Worm (Caenorhabditis elegans) whole organism, L3 larva: ENCODE data around the gene mlt-11.

Source experiments
- ceh-16 ChIP-seq: sonication (generic microtip); optimal IDR thresholded peaks from 2 replicates; lab custom pipeline; 2017; ENCODE audit warnings: missing biosample characterization, missing genetic modification characterization
- ceh-28 ChIP-seq: fragments of 150-350 bp; optimal IDR thresholded peaks from 2 replicates; lab custom pipeline; 2014; ENCODE audit warnings: missing biosample characterization, missing genetic modification reagents, missing genetic modification characterization
- ceh-82 ChIP-seq: fragments of 150-350 bp; optimal IDR thresholded peaks from 2 replicates; lab custom pipeline; 2014; ENCODE audit warnings: missing biosample characterization, missing genetic modification characterization
- ceh-9 ChIP-seq: sonication (generic microtip); optimal IDR thresholded peaks from 2 replicates; lab custom pipeline; 2018; ENCODE audit warnings: missing biosample characterization, missing genetic modification characterization
- daf-12 ChIP-seq: fragments of 150-350 bp; optimal IDR thresholded peaks from 2 replicates; lab custom pipeline; 2014; ENCODE audit warnings: missing biosample characterization, missing genetic modification reagents, missing genetic modification characterization
- egl-27 ChIP-seq: sonication (generic microtip); optimal IDR thresholded peaks from 4 replicates; lab custom pipeline; 2017; ENCODE audit warnings: missing biosample characterization, missing genetic modification reagents, missing genetic modification characterization
- egl-5 ChIP-seq: fragments of 150-350 bp; optimal IDR thresholded peaks from 2 replicates; lab custom pipeline; 2017; ENCODE audit warnings: missing biosample characterization, missing genetic modification reagents, missing genetic modification characterization, inconsistent platforms
- elt-1 ChIP-seq: fragments of 150-350 bp; optimal IDR thresholded peaks from 2 replicates; lab custom pipeline; 2014; ENCODE audit warnings: missing biosample characterization, missing genetic modification characterization
- elt-2 ChIP-seq: sonication (generic microtip); optimal IDR thresholded peaks from 2 replicates; lab custom pipeline; 2016; ENCODE audit warnings: missing genetic modification reagents, mild to moderate bottlenecking, missing genetic modification characterization, missing compliant biosample characterization
- elt-3 ChIP-seq, 3 experiments: fragments of 150-350 bp in 1 of 3; sonication (generic microtip) in 2 of 3; optimal IDR thresholded peaks; 2 replicates in 2 of 3; 4 replicates in 1 of 3; lab custom pipeline; 2014 to 2017; ENCODE audit warnings: missing biosample characterization in 3 of 3, missing genetic modification characterization in 3 of 3
- eor-1 ChIP-seq, 2 experiments: fragments of 150-350 bp; optimal IDR thresholded peaks; 2 replicates each; lab custom pipeline; 2014 to 2018; ENCODE audit warnings: missing biosample characterization in 2 of 2, missing genetic modification characterization in 2 of 2
- fkh-10 ChIP-seq: sonication (generic microtip); optimal IDR thresholded peaks from 2 replicates; lab custom pipeline; 2017; ENCODE audit warnings: missing biosample characterization, missing genetic modification reagents, missing genetic modification characterization
- fkh-2 ChIP-seq: fragments of 150-350 bp; optimal IDR thresholded peaks from 2 replicates; lab custom pipeline; 2014; ENCODE audit warnings: missing biosample characterization, missing genetic modification reagents, missing genetic modification characterization
- hmg-11 ChIP-seq: sonication (generic microtip); optimal IDR thresholded peaks from 2 replicates; lab custom pipeline; 2016; ENCODE audit warnings: missing genetic modification characterization, missing compliant biosample characterization
- lin-15B ChIP-seq: fragments of 150-350 bp; optimal IDR thresholded peaks from 2 replicates; lab custom pipeline; 2014; ENCODE audit warnings: missing biosample characterization, missing genetic modification characterization
- lsy-12 ChIP-seq: sonication (generic microtip); optimal IDR thresholded peaks from 2 replicates; lab custom pipeline; 2016; ENCODE audit warnings: mild to moderate bottlenecking, missing genetic modification characterization, missing compliant biosample characterization
- mdl-1 ChIP-seq: fragments of 150-350 bp; optimal IDR thresholded peaks from 2 replicates; lab custom pipeline; 2014; ENCODE audit warnings: missing biosample characterization, missing genetic modification characterization
- mml-1 ChIP-seq: fragments of 150-350 bp; sonication (generic microtip); optimal IDR thresholded peaks from 3 replicates; lab custom pipeline; 2014; ENCODE audit warnings: missing biosample characterization, missing genetic modification characterization
- nfya-1 ChIP-seq: sonication (generic microtip); optimal IDR thresholded peaks from 2 replicates; lab custom pipeline; 2017; ENCODE audit warnings: missing genetic modification characterization, mild to moderate bottlenecking, missing compliant biosample characterization, antibody characterized with exemption, moderate library complexity; ENCODE audit not compliant: insufficient read depth
- nhr-12 ChIP-seq: fragments of 150-350 bp; optimal IDR thresholded peaks from 2 replicates; lab custom pipeline; 2014; ENCODE audit warnings: missing biosample characterization, missing genetic modification characterization
- nhr-23 ChIP-seq: fragments of 150-350 bp; optimal IDR thresholded peaks from 2 replicates; lab custom pipeline; 2014; ENCODE audit warnings: missing biosample characterization, missing genetic modification reagents, missing genetic modification characterization
- nhr-25 ChIP-seq: sonication (generic microtip); optimal IDR thresholded peaks from 2 replicates; lab custom pipeline; 2017; ENCODE audit warnings: missing biosample characterization, missing genetic modification characterization
- nhr-28 ChIP-seq: fragments of 150-350 bp; optimal IDR thresholded peaks from 2 replicates; lab custom pipeline; 2014; ENCODE audit warnings: missing biosample characterization, missing genetic modification characterization
- nhr-43 ChIP-seq: sonication (generic microtip); optimal IDR thresholded peaks from 2 replicates; lab custom pipeline; 2016; ENCODE audit warnings: mild to moderate bottlenecking, missing genetic modification characterization, missing compliant biosample characterization; ENCODE audit not compliant: poor library complexity, severe bottlenecking
- nhr-67 ChIP-seq: fragments of 150-350 bp; optimal IDR thresholded peaks from 2 replicates; lab custom pipeline; 2014; ENCODE audit warnings: missing biosample characterization, missing genetic modification characterization
- nhr-76 ChIP-seq: fragments of 150-350 bp; sonication (generic microtip); optimal IDR thresholded peaks from 5 replicates; lab custom pipeline; 2014; ENCODE audit warnings: missing biosample characterization, missing genetic modification characterization
- nhr-77 ChIP-seq: fragments of 150-350 bp; optimal IDR thresholded peaks from 2 replicates; lab custom pipeline; 2014; ENCODE audit warnings: missing biosample characterization, missing genetic modification characterization
- pha-4 ChIP-seq: fragments of 150-350 bp; optimal IDR thresholded peaks from 2 replicates; lab custom pipeline; 2014; ENCODE audit warnings: missing biosample characterization, missing genetic modification reagents, missing genetic modification characterization
- pqm-1 ChIP-seq: fragments of 150-350 bp; optimal IDR thresholded peaks from 2 replicates; lab custom pipeline; 2017; ENCODE audit warnings: missing biosample characterization, missing genetic modification characterization, inconsistent platforms
- sea-2 ChIP-seq: fragments of 150-350 bp; sonication (generic microtip); optimal IDR thresholded peaks from 4 replicates; lab custom pipeline; 2014; ENCODE audit warnings: missing biosample characterization, missing genetic modification reagents, missing genetic modification characterization
- snpc-4 ChIP-seq: fragments of 150-350 bp; optimal IDR thresholded peaks from 2 replicates; lab custom pipeline; 2014; ENCODE audit warnings: missing biosample characterization, missing genetic modification characterization
- tbx-2 ChIP-seq: sonication (generic microtip); optimal IDR thresholded peaks from 2 replicates; lab custom pipeline; 2016; ENCODE audit warnings: mild to moderate bottlenecking, missing genetic modification characterization, missing compliant biosample characterization
- unc-62 ChIP-seq: fragments of 150-350 bp; sonication (generic microtip); optimal IDR thresholded peaks from 4 replicates; lab custom pipeline; 2014; ENCODE audit warnings: missing biosample characterization, missing genetic modification reagents, missing genetic modification characterization
- ztf-11 ChIP-seq: fragments of 150-350 bp; optimal IDR thresholded peaks from 2 replicates; lab custom pipeline; 2014; ENCODE audit warnings: missing biosample characterization, missing genetic modification characterization
- ztf-4 ChIP-seq: fragments of 150-350 bp; optimal IDR thresholded peaks from 2 replicates; lab custom pipeline; 2014; ENCODE audit warnings: missing biosample characterization, missing genetic modification characterization

mlt-11 gene

ce11 chrV:20651923-20652322 lies 15.1 kb upstream of the mlt-11 start:
- no peak for TF ChIP-seq unc-62 (GFP tag; lab: Kevin White, UChicago)
- TF ChIP-seq ceh-82 (tag; lab: Kevin White, UChicago) = no peak
- TF ChIP-seq eor-1 (tag; optimal IDR thresholded peaks at IDR 0.05; lab: Kevin White, UChicago) = no peak
- TF ChIP-seq ceh-16 (tag; lab: Kevin White, UChicago) = no peak
- no peak for TF ChIP-seq hmg-11 (tag; lab: Kevin White, UChicago)
- no peak for TF ChIP-seq ztf-11 (tag; lab: Kevin White, UChicago)
- TF ChIP-seq ceh-28 (tag; lab: Kevin White, UChicago) = no peak
- TF ChIP-seq egl-5 (tag; lab: Kevin White, UChicago) = no peak
- TF ChIP-seq lin-15B (tag; lab: Kevin White, UChicago) = no peak
- no peak for TF ChIP-seq fkh-2 (tag; lab: Kevin White, UChicago)
- no peak for TF ChIP-seq nhr-77 (tag; lab: Kevin White, UChicago)
- no peak for TF ChIP-seq nhr-28
- TF ChIP-seq nhr-25 (tag; lab: Kevin White, UChicago) = no peak
- no peak for TF ChIP-seq fkh-10
- TF ChIP-seq nhr-43 (tag; lab: Kevin White, UChicago) = no peak
- TF ChIP-seq pha-4 (tag; lab: Kevin White, UChicago) = no peak
- no peak for TF ChIP-seq sea-2
- TF ChIP-seq ceh-9 = no peak

ce11 chrV:20654350-20654749 lies 12.7 kb upstream of the mlt-11 start, which contains the start of gene mnr-1:
Gene mnr-1, plus strand, starts transcription at chrV:20654650.
- TF ChIP-seq nhr-23 (tag; lab: Kevin White, UChicago) (no peak), nhr-67 (no peak), nhr-76 (tag; lab: Kevin White, UChicago) (no peak), tbx-2 (tag; lab: Kevin White, UChicago) (no peak), nhr-28 (no peak), egl-27 (tag; lab: Kevin White, UChicago) (no peak), daf-12 (tag; lab: Kevin White, UChicago) (no peak), lin-15B (tag; lab: Kevin White, UChicago) (no peak), nfya-1 (tag; lab: Kevin White, UChicago) (no peak), sea-2 (no peak), pqm-1 (tag; lab: Kevin White, UChicago) (no peak), ztf-4 (no peak), nhr-25 (tag; lab: Kevin White, UChicago) (no peak), lsy-12 (tag; lab: Kevin White, UChicago) (no peak), unc-62 (GFP tag; lab: Kevin White, UChicago) (no peak)
- TF ChIP-seq, all 47 proteins: peak for 0

ce11 chrV:20655174-20655573 lies 11.8 kb upstream of the mlt-11 start:
- no peak for TF ChIP-seq ztf-4
- no peak for TF ChIP-seq ceh-82 (tag; lab: Kevin White, UChicago)
- TF ChIP-seq ceh-16 (tag; lab: Kevin White, UChicago) = no peak
- no peak for TF ChIP-seq unc-62 (GFP tag; lab: Kevin White, UChicago)
- TF ChIP-seq nhr-28 = no peak
- no peak for TF ChIP-seq nhr-23 (tag; lab: Kevin White, UChicago)
- no peak for TF ChIP-seq ceh-9
- TF ChIP-seq egl-27 (tag; lab: Kevin White, UChicago) = no peak
- no peak for TF ChIP-seq nhr-25 (tag; lab: Kevin White, UChicago)
- TF ChIP-seq nhr-77 (tag; lab: Kevin White, UChicago) = no peak
- TF ChIP-seq elt-2 (tag; lab: Kevin White, UChicago) = no peak
- TF ChIP-seq fkh-2 (tag; lab: Kevin White, UChicago) = no peak
- TF ChIP-seq lin-15B (tag; lab: Kevin White, UChicago) = no peak

ce11 chrV:20656626-20657025 lies 10.4 kb upstream of the mlt-11 start:
- TF ChIP-seq pha-4 (tag; lab: Kevin White, UChicago) (no peak), nhr-23 (tag; lab: Kevin White, UChicago) (no peak), elt-1 (tag; lab: Kevin White, UChicago) (no peak), tbx-2 (tag; lab: Kevin White, UChicago) (no peak), nhr-43 (tag; lab: Kevin White, UChicago) (no peak), snpc-4 (tag; lab: Kevin White, UChicago) (no peak), sea-2 (no peak), mml-1 (tag; lab: Kevin White, UChicago) (no peak), fkh-2 (tag; lab: Kevin White, UChicago) (no peak), egl-27 (tag; lab: Kevin White, UChicago) (no peak), nfya-1 (tag; lab: Kevin White, UChicago) (no peak), ceh-82 (tag; lab: Kevin White, UChicago) (no peak), ceh-28 (tag; lab: Kevin White, UChicago) (no peak), ceh-9 (no peak), nhr-12 (tag; lab: Kevin White, UChicago) (no peak), mdl-1 (tag; lab: Kevin White, UChicago) (no peak), nhr-67 (no peak), ztf-4 (no peak), elt-3 (tag; optimal IDR thresholded peaks at IDR 0.05; lab: Kevin White, UChicago) (no peak), hmg-11 (tag; lab: Kevin White, UChicago) (no peak)
